Fruit fly (Drosophila melanogaster) whole organism: ENCODE data around the gene MFS3.

Source experiments
- CG8478 ChIP-seq: fragments of >200 bp; optimal IDR thresholded peaks from 2 replicates; lab custom pipeline; 2018; ENCODE audit warnings: inconsistent platforms
- pan ChIP-seq: fragments of >200 bp; optimal IDR thresholded peaks from 2 replicates; lab custom pipeline; 2017
- psq ChIP-seq: fragments of >200 bp; optimal IDR thresholded peaks from 2 replicates; lab custom pipeline; 2017
- usp ChIP-seq: fragments of >200 bp; optimal IDR thresholded peaks from 2 replicates; lab custom pipeline; 2017; ENCODE audit warnings: missing biosample characterization, missing genetic modification characterization, mixed read lengths

DNA sequence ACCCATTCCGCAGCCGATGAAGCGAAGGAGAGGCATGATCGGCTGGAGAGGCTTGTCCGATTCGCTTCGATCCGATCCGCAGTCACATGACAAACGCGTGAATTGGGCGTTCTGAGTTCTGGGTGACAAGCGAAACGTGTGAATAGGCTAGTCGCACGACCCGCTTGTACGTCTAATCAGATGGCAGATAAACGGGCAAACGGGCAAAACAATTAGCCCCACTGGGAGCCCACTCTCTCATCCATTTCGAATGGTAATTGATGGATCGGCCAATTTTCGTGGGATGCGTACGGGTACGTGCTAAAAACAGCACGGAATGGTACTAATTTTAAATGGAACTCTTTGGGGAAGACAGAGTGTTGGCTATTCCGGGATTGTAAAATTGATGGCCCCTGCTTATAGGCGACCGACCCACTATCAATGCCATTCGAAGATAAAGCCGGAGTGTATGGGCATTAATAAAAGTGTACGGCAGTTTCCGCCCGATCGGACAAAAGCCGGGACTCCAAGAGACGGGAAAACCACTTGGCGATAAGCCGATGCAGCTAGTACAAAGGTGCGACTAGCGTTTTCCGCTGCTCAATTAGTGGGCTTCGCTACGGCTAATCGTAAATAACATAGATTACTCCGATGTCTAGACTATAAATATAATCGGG lies 15.4 kb upstream of the MFS3 start:
- TF ChIP-seq pan (lab: Kevin White, UChicago) (no peak), CG8478 (no peak), psq (lab: Kevin White, UChicago) (no peak), usp (GFP tag; lab: Kevin White, UChicago) (no peak)
